Worm (Caenorhabditis elegans) whole organism, late embryonic: ENCODE results near the gene F37C4.4.

Experiments
- C08G9.2 ChIP-seq: sonication (generic microtip); optimal IDR thresholded peaks from 2 replicates; lab custom pipeline; 2016; ENCODE audit warnings: mild to moderate bottlenecking, missing genetic modification characterization, moderate library complexity, missing compliant biosample characterization
- ceh-14 ChIP-seq: sonication (generic microtip); optimal IDR thresholded peaks from 2 replicates; lab custom pipeline; 2016; ENCODE audit warnings: missing genotype, missing genetic modification characterization, missing compliant biosample characterization
- ceh-9 ChIP-seq: sonication (generic microtip); optimal IDR thresholded peaks from 2 replicates; lab custom pipeline; 2016; ENCODE audit warnings: mild to moderate bottlenecking, missing genetic modification characterization, inconsistent platforms, missing compliant biosample characterization
- dmd-4 ChIP-seq: sonication (generic microtip); optimal IDR thresholded peaks from 2 replicates; lab custom pipeline; 2016; ENCODE audit warnings: borderline replicate concordance, missing genetic modification characterization, missing compliant biosample characterization
- elt-2 ChIP-seq: sonication (generic microtip); optimal IDR thresholded peaks from 2 replicates; lab custom pipeline; 2016; ENCODE audit warnings: missing genetic modification reagents, missing genetic modification characterization, missing compliant biosample characterization
- hlh-8 ChIP-seq: sonication (generic microtip); optimal IDR thresholded peaks from 2 replicates; lab custom pipeline; 2016; ENCODE audit warnings: missing genotype, missing genetic modification characterization, missing compliant biosample characterization
- nfya-1 ChIP-seq: sonication (generic microtip); optimal IDR thresholded peaks from 2 replicates; lab custom pipeline; 2017; ENCODE audit warnings: missing genetic modification characterization, mild to moderate bottlenecking, missing compliant biosample characterization, antibody characterized with exemption, moderate library complexity
- nhr-11 ChIP-seq: fragments of 150-350 bp; optimal IDR thresholded peaks from 2 replicates; lab custom pipeline; 2014; ENCODE audit warnings: missing biosample characterization, missing genetic modification characterization
- npax-4 ChIP-seq: sonication (generic microtip); optimal IDR thresholded peaks from 2 replicates; lab custom pipeline; 2016; ENCODE audit warnings: missing genetic modification characterization, missing compliant biosample characterization
- pqm-1 ChIP-seq: sonication (generic microtip); optimal IDR thresholded peaks from 2 replicates; lab custom pipeline; 2016; ENCODE audit warnings: missing genetic modification characterization, missing compliant biosample characterization
- sox-4 ChIP-seq: sonication (generic microtip); optimal IDR thresholded peaks from 2 replicates; lab custom pipeline; 2017; ENCODE audit warnings: mild to moderate bottlenecking, missing genetic modification characterization, inconsistent platforms, missing compliant biosample characterization
- tbx-2 ChIP-seq: sonication (generic microtip); optimal IDR thresholded peaks from 2 replicates; lab custom pipeline; 2016; ENCODE audit warnings: missing genetic modification characterization, missing compliant biosample characterization
- unc-42 ChIP-seq: sonication (generic microtip); optimal IDR thresholded peaks from 2 replicates; lab custom pipeline; 2016; ENCODE audit warnings: missing genotype, missing genetic modification characterization, missing compliant biosample characterization

ce11 chrIV:3826590-3827128, 40.5 kb upstream of the F37C4.4 start, which contains the start of gene F28F9.3:
- TF ChIP-seq sox-4 (tag; lab: Kevin White, UChicago), result no peak
- no peak for TF ChIP-seq nfya-1 (tag; lab: Kevin White, UChicago)
- TF ChIP-seq C08G9.2, result no peak
- no peak for TF ChIP-seq elt-2 (tag; lab: Kevin White, UChicago)
- no peak for TF ChIP-seq ceh-9 (tag; lab: Kevin White, UChicago)
- no peak for TF ChIP-seq hlh-8 (tag; lab: Kevin White, UChicago)
- no peak for TF ChIP-seq pqm-1 (tag; lab: Kevin White, UChicago)
- no peak for TF ChIP-seq ceh-14 (tag; lab: Kevin White, UChicago)
- TF ChIP-seq dmd-4 (tag; lab: Kevin White, UChicago), result no peak
- TF ChIP-seq nhr-11 (tag; lab: Kevin White, UChicago), result no peak
- TF ChIP-seq npax-4, result no peak
- TF ChIP-seq unc-42 (tag; lab: Kevin White, UChicago), result no peak
- no peak for TF ChIP-seq tbx-2 (tag; lab: Kevin White, UChicago)
